Fruit fly (Drosophila melanogaster) whole organism, wandering third instar larva: ENCODE results near the gene CG7069.

ENCODE experiments used
- Abd-B ChIP-seq: fragments of >200 bp; optimal IDR thresholded peaks from 2 replicates; lab custom pipeline; 2017; ENCODE audit warnings: missing biosample characterization, missing genetic modification characterization
- CG32264 ChIP-seq: fragments of 200-800 bp; sonication (Bioruptor generic); optimal IDR thresholded peaks from 2 replicates; lab custom pipeline; 2016; ENCODE audit warnings: missing biosample characterization, missing genetic modification characterization
- CG9705 ChIP-seq: fragments of 200-800 bp; sonication (Bioruptor generic); optimal IDR thresholded peaks from 2 replicates; lab custom pipeline; 2018; ENCODE audit warnings: missing biosample characterization, mild to moderate bottlenecking, missing genetic modification characterization
- CrebA ChIP-seq: fragments of 200-800 bp; sonication (Bioruptor generic); optimal IDR thresholded peaks from 2 replicates; lab custom pipeline; 2016; ENCODE audit warnings: missing biosample characterization, mild to moderate bottlenecking, missing genetic modification characterization, borderline replicate concordance
- Dfd ChIP-seq: fragments of >200 bp; optimal IDR thresholded peaks from 2 replicates; lab custom pipeline; 2017; ENCODE audit warnings: missing biosample characterization, missing genetic modification characterization
- Dif ChIP-seq: fragments of 200-275, 200-300 bp; sonication (Bioruptor generic); optimal IDR thresholded peaks from 2 replicates; lab custom pipeline; 2018; ENCODE audit warnings: missing biosample characterization, missing genetic modification characterization; ENCODE audit not compliant: partially characterized antibody
- GATAd ChIP-seq: sonication (Bioruptor generic); optimal IDR thresholded peaks from 2 replicates; lab custom pipeline; 2016; ENCODE audit warnings: missing biosample characterization, missing genetic modification characterization
- HLH106 ChIP-seq: fragments of 200-800 bp; optimal IDR thresholded peaks from 3 replicates; lab custom pipeline; 2019; ENCODE audit warnings: missing biosample characterization, mild to moderate bottlenecking, missing genetic modification characterization, moderate library complexity
- Hnf4 ChIP-seq: fragments of 200-800 bp; sonication (Bioruptor generic); optimal IDR thresholded peaks from 2 replicates; lab custom pipeline; 2016; ENCODE audit warnings: missing biosample characterization, mild to moderate bottlenecking, missing genetic modification characterization
- Hr78 ChIP-seq: fragments of >200 bp; optimal IDR thresholded peaks from 2 replicates; lab custom pipeline; 2017; ENCODE audit warnings: missing biosample characterization, missing genetic modification characterization
- Hr83 ChIP-seq: fragments of 200-300 bp; sonication (Bioruptor generic); optimal IDR thresholded peaks from 2 replicates; lab custom pipeline; 2016; ENCODE audit warnings: missing biosample characterization, mild to moderate bottlenecking, missing genetic modification characterization, moderate library complexity; ENCODE audit not compliant: poor library complexity, severe bottlenecking
- Jra ChIP-seq: sonication (Bioruptor generic); optimal IDR thresholded peaks from 2 replicates; lab custom pipeline; 2016; ENCODE audit warnings: missing biosample characterization, missing genetic modification characterization
- Mio ChIP-seq: sonication (Bioruptor generic); optimal IDR thresholded peaks from 2 replicates; lab custom pipeline; 2016; ENCODE audit warnings: missing biosample characterization, missing genetic modification characterization
- Myc ChIP-seq: fragments of >200 bp; optimal IDR thresholded peaks from 2 replicates; lab custom pipeline; 2017
- N ChIP-seq: fragments of >200 bp; optimal IDR thresholded peaks from 2 replicates; lab custom pipeline; 2018; ENCODE audit warnings: missing biosample characterization, missing external identifiers, missing genetic modification characterization
- OdsH ChIP-seq: fragments of 200-800 bp; sonication (Bioruptor generic); optimal IDR thresholded peaks from 2 replicates; lab custom pipeline; 2016; ENCODE audit warnings: missing biosample characterization, mild to moderate bottlenecking, missing genetic modification characterization
- Rel ChIP-seq, 2 experiments: fragments of 200-800 bp; sonication (Bioruptor generic) in 1 of 2; optimal IDR thresholded peaks; 2 replicates in 1 of 2; 3 replicates in 1 of 2; lab custom pipeline; 2016 to 2019; ENCODE audit warnings: mild to moderate bottlenecking in 2 of 2, missing biosample characterization in 2 of 2, missing genetic modification characterization in 2 of 2, moderate library complexity in 1 of 2
- Sp1 ChIP-seq: fragments of 200-800 bp; sonication (Bioruptor generic); optimal IDR thresholded peaks from 3 replicates; lab custom pipeline; 2019; ENCODE audit warnings: missing biosample characterization, mild to moderate bottlenecking, missing genetic modification characterization, moderate library complexity
- Vsx2 ChIP-seq: fragments of 200-300, 225-300 bp; sonication (Bioruptor generic); optimal IDR thresholded peaks from 2 replicates; lab custom pipeline; 2018; ENCODE audit warnings: missing biosample characterization, missing genetic modification characterization; ENCODE audit not compliant: partially characterized antibody
- br ChIP-seq: fragments of 200-800 bp; sonication (Bioruptor generic); optimal IDR thresholded peaks from 2 replicates; lab custom pipeline; 2016; ENCODE audit warnings: missing biosample characterization, missing genetic modification characterization
- brk ChIP-seq: fragments of 200-800 bp; sonication (Bioruptor generic); optimal IDR thresholded peaks from 2 replicates; lab custom pipeline; 2016; ENCODE audit warnings: missing biosample characterization, mild to moderate bottlenecking, missing genetic modification characterization
- dl ChIP-seq, 2 experiments: fragments of 175-275, 200-275 bp in 1 of 2; fragments of 200-275 bp in 1 of 2; sonication (Bioruptor generic); optimal IDR thresholded peaks; lab custom pipeline; 2018; ENCODE audit warnings: mild to moderate bottlenecking in 2 of 2, missing biosample characterization in 2 of 2, missing genetic modification characterization in 2 of 2, moderate library complexity in 2 of 2; ENCODE audit not compliant: partially characterized antibody in 2 of 2, insufficient read depth in 1 of 2
- dmrt93B ChIP-seq: fragments of 200-800 bp; sonication (Bioruptor generic); optimal IDR thresholded peaks from 2 replicates; lab custom pipeline; 2018; ENCODE audit warnings: missing biosample characterization, mild to moderate bottlenecking, missing genetic modification characterization
- dsf ChIP-seq: sonication (Bioruptor generic); optimal IDR thresholded peaks from 2 replicates; lab custom pipeline; 2016; ENCODE audit warnings: missing biosample characterization, missing genetic modification characterization, borderline replicate concordance
- ey ChIP-seq: fragments of 200-800 bp; sonication (Bioruptor generic); optimal IDR thresholded peaks from 2 replicates; lab custom pipeline; 2016; ENCODE audit warnings: missing biosample characterization, missing genetic modification characterization
- foxo ChIP-seq, 2 experiments: fragments of 200-800 bp; sonication (Bioruptor generic); optimal IDR thresholded peaks; 2 replicates in 1 of 2; 3 replicates in 1 of 2; lab custom pipeline; 2016 to 2017; ENCODE audit warnings: missing biosample characterization in 2 of 2, missing genetic modification characterization in 2 of 2
- fru ChIP-seq: fragments of 200-800 bp; sonication (Bioruptor generic); optimal IDR thresholded peaks from 3 replicates; lab custom pipeline; 2016; ENCODE audit warnings: missing biosample characterization, mild to moderate bottlenecking, missing genetic modification characterization
- h ChIP-seq: fragments of 200-800 bp; sonication (Bioruptor generic); optimal IDR thresholded peaks from 3 replicates; lab custom pipeline; 2016; ENCODE audit warnings: missing biosample characterization, mild to moderate bottlenecking, missing genetic modification characterization
- jim ChIP-seq: fragments of 175-275, 200-325 bp; sonication (Bioruptor generic); optimal IDR thresholded peaks from 2 replicates; lab custom pipeline; 2016; ENCODE audit warnings: missing biosample characterization, mild to moderate bottlenecking, missing genetic modification characterization
- lola ChIP-seq: fragments of >200 bp; optimal IDR thresholded peaks from 2 replicates; lab custom pipeline; 2017; ENCODE audit warnings: missing biosample characterization, missing genetic modification characterization
- pan ChIP-seq: fragments of >200 bp; optimal IDR thresholded peaks from 2 replicates; lab custom pipeline; 2017
- psq ChIP-seq: fragments of 200-800 bp; sonication (Bioruptor generic); optimal IDR thresholded peaks from 3 replicates; lab custom pipeline; 2017; ENCODE audit warnings: missing biosample characterization, mild to moderate bottlenecking, missing genetic modification characterization, moderate library complexity
- rgr ChIP-seq: fragments of 200-800 bp; sonication (Bioruptor generic); optimal IDR thresholded peaks from 3 replicates; lab custom pipeline; 2016; ENCODE audit warnings: missing biosample characterization, mild to moderate bottlenecking, missing genetic modification characterization
- sage ChIP-seq: fragments of 200-800 bp; sonication (Bioruptor generic); optimal IDR thresholded peaks from 2 replicates; lab custom pipeline; 2016; ENCODE audit warnings: missing biosample characterization, mild to moderate bottlenecking, missing genetic modification characterization
- sv ChIP-seq: fragments of 200-800 bp; sonication (Bioruptor generic); optimal IDR thresholded peaks from 3 replicates; lab custom pipeline; 2016; ENCODE audit warnings: missing biosample characterization, missing genetic modification characterization
- tai ChIP-seq: sonication (Bioruptor generic); optimal IDR thresholded peaks from 2 replicates; lab custom pipeline; 2016; ENCODE audit warnings: missing biosample characterization, missing genetic modification characterization
- usp ChIP-seq: fragments of >200 bp; optimal IDR thresholded peaks from 2 replicates; lab custom pipeline; 2017; ENCODE audit warnings: missing biosample characterization, missing genetic modification characterization
- woc ChIP-seq: sonication (Bioruptor generic); optimal IDR thresholded peaks from 2 replicates; lab custom pipeline; 2016; ENCODE audit warnings: missing biosample characterization, mild to moderate bottlenecking, missing genetic modification characterization

The CG7069 gene

DNA sequence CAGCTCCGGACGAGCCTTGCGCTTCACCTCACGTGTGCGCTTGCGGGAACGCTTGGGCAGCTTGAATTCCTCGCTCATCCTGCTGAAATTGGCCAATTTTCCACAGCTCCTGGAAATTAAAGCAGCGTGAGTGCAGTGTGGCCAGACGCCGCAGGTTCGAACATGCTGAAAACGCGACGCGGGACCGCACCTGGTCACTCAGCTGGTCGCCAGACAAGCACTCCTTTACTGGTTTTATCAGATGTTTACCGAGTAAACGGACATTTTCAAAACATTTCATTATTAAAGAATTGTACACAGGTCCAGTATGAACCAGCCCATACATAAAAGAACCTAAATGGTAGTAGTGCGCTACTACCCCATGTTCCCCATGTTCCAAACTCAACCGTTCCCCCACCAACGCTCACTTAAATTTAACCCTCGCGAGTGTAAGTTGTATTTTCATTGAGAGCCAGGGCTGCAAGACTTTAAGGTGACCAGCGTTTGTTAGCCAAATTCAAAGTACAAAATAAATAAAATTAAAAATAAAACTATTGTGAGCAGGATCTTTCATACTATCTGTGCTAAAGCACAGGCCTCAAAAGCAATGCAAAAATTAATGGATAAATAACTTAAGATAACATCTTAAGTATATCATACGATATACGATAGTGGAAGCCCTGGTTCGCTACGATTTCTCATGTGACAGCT is 10.3 kb upstream of the CG7069 start, which contains the start of the genes JMJD6, CG7071 and Muted:
JMJD6 (minus strand) TSS at position 154 of the 690 bp plus-strand sequence.
CG7071 (plus strand) TSS at position 403 of the 690 bp plus-strand sequence.
Muted (plus strand) TSS at position 403 of the 690 bp plus-strand sequence.
- TF ChIP-seq Rel (GFP tag; optimal IDR thresholded peaks at IDR 0.05; lab: Kevin White, UChicago), result no peak
- TF ChIP-seq Rel (tag; optimal IDR thresholded peaks at IDR 0.05; lab: Kevin White, UChicago), result peak; percentile 58
- TF ChIP-seq pan, result no peak
- TF ChIP-seq Hnf4 (GFP tag; lab: Kevin White, UChicago), result peak; percentile 95
- TF ChIP-seq CG9705 (GFP tag; lab: Kevin White, UChicago), result peak; percentile 91
- TF ChIP-seq lola (GFP tag; lab: Kevin White, UChicago), result no peak
- TF ChIP-seq fru (GFP tag; lab: Kevin White, UChicago), result peak; percentile 91
- TF ChIP-seq h (GFP tag; lab: Kevin White, UChicago), result peak; percentile 94
- TF ChIP-seq brk (GFP tag; lab: Kevin White, UChicago), result peak; percentile 94
- TF ChIP-seq Dfd (GFP tag; lab: Kevin White, UChicago), result no peak
- no peak for TF ChIP-seq GATAd (GFP tag; lab: Kevin White, UChicago)
- peak; percentile 75 for TF ChIP-seq woc (GFP tag; lab: Kevin White, UChicago)
- peak; percentile 64 for TF ChIP-seq CG32264 (GFP tag; lab: Kevin White, UChicago)
- TF ChIP-seq dsf, result peak; percentile 92
- TF ChIP-seq CrebA, result no peak
- TF ChIP-seq jim, result no peak
- peak; percentile 71 for TF ChIP-seq sage (GFP tag; lab: Kevin White, UChicago)
- peak; percentile 89 for TF ChIP-seq Sp1
- peak; percentile 92 for TF ChIP-seq rgr (GFP tag; lab: Kevin White, UChicago)
- TF ChIP-seq dl (GFP tag; optimal IDR thresholded peaks at IDR 0.05; lab: Kevin White, UChicago; ENCODE audit: insufficient read depth in 1 of 2, partially characterized antibody in 2 of 2), result no peak
- TF ChIP-seq ey (GFP tag; lab: Kevin White, UChicago), result peak; percentile 92
- peak in 1 of 2 experiments; percentile 96 for TF ChIP-seq foxo (GFP tag; optimal IDR thresholded peaks at IDR 0.05; lab: Kevin White, UChicago)
- peak; percentile 84 for TF ChIP-seq psq (GFP tag; lab: Kevin White, UChicago)
- TF ChIP-seq N, result no peak
- TF ChIP-seq Mio, result peak; percentile 18
- TF ChIP-seq usp (GFP tag; lab: Kevin White, UChicago), result no peak
- TF ChIP-seq Abd-B, result no peak
- no peak for TF ChIP-seq Vsx2 (GFP tag; lab: Kevin White, UChicago)
- TF ChIP-seq dmrt93B (GFP tag; lab: Kevin White, UChicago), result peak; percentile 77
- peak; percentile 94 for TF ChIP-seq br (GFP tag; lab: Kevin White, UChicago)
- no peak for TF ChIP-seq Hr78
- TF ChIP-seq OdsH, result peak; percentile 91
- TF ChIP-seq Dif (GFP tag; lab: Kevin White, UChicago), result no peak
- peak; percentile 91 for TF ChIP-seq sv (GFP tag; lab: Kevin White, UChicago)
- TF ChIP-seq tai (GFP tag; lab: Kevin White, UChicago), result no peak
- TF ChIP-seq Myc (lab: Kevin White, UChicago), result peak; percentile 55
- peak; percentile 91 for TF ChIP-seq Jra (GFP tag; lab: Kevin White, UChicago)
- TF ChIP-seq Hr83 (GFP tag; lab: Kevin White, UChicago), result peak; percentile 68
- peak; percentile 87 for TF ChIP-seq HLH106 (tag; lab: Kevin White, UChicago)

DNA sequence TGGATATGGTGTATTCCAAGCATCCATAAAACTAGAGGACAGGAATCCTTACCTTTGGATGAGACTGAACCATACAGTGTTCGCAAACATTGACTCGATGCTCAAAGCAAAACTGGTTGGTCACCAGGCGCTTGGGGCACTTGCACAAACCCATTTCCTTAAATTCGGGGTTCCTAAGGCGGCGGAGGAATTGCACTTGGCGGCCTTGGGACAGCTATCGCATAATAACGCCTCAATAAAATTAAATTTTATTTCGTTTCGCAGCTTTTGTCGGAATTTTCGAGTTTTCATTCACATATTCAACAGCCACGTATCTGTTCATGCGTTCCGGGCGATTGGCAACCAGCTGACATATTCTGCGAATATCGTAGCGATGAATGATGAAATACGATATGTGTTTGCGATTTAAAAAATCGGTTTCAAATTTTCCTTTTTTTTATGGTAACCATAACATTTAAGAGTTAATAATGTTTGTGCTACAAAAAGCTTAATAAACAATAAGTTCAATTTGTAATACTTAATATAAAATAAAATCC is 6.9 kb upstream of the CG7069 start, which contains the start of gene CG5382:
CG5382 (minus strand) TSS at position 324 of the 536 bp plus-strand sequence.
- TF ChIP-seq rgr (GFP tag; lab: Kevin White, UChicago), result no peak
- no peak for TF ChIP-seq N
- TF ChIP-seq brk (GFP tag; lab: Kevin White, UChicago), result no peak
- TF ChIP-seq Sp1, result no peak
- TF ChIP-seq Dif (GFP tag; lab: Kevin White, UChicago), result peak; percentile 85
- TF ChIP-seq CrebA, result no peak
- TF ChIP-seq h (GFP tag; lab: Kevin White, UChicago), result no peak
- peak; percentile 39 for TF ChIP-seq sage (GFP tag; lab: Kevin White, UChicago)
- TF ChIP-seq Vsx2 (GFP tag; lab: Kevin White, UChicago), result peak; percentile 97
- TF ChIP-seq lola (GFP tag; lab: Kevin White, UChicago), result no peak
- peak; percentile 48 for TF ChIP-seq Myc (lab: Kevin White, UChicago)
- no peak for TF ChIP-seq Dfd (GFP tag; lab: Kevin White, UChicago)
